Fruit fly (Drosophila melanogaster) whole organism, embryonic: Measurements from ENCODE around the gene CG15439.

ENCODE experiments used
- Atf6 ChIP-seq: fragments of 200-800 bp; sonication (Bioruptor generic); IDR thresholded peaks from 2 replicates; pipeline ENCODE4 v1.3.6; 2022; ENCODE audit warnings: missing biosample characterization, missing genetic modification characterization
- C15 ChIP-seq: fragments of 200-800 bp; sonication (Bioruptor generic); IDR thresholded peaks from 3 replicates; pipeline ENCODE4 v1.3.6; 2022; ENCODE audit warnings: missing biosample characterization, missing genetic modification characterization
- CG10321 ChIP-seq: fragments of 200-800 bp; sonication (Bioruptor generic); IDR thresholded peaks from 2 replicates; pipeline ENCODE4 v1.3.6; 2022; ENCODE audit warnings: missing biosample characterization, missing genetic modification characterization
- CG10431 ChIP-seq: fragments of 200-800 bp; sonication (Bioruptor generic); optimal IDR thresholded peaks from 3 replicates; lab custom pipeline; 2018; ENCODE audit warnings: missing biosample characterization, mild to moderate bottlenecking, missing genetic modification characterization
- CG10979 ChIP-seq: fragments of 200-800 bp; sonication (Bioruptor generic); optimal IDR thresholded peaks from 2 replicates; lab custom pipeline; 2018; ENCODE audit warnings: missing biosample characterization, mild to moderate bottlenecking, missing genetic modification characterization, moderate library complexity
- CG12219 ChIP-seq: fragments of 200-800 bp; sonication (Bioruptor generic); optimal IDR thresholded peaks from 3 replicates; lab custom pipeline; 2018; ENCODE audit warnings: missing biosample characterization, mild to moderate bottlenecking, missing genetic modification characterization
- CG16863 ChIP-seq: fragments of 200-800 bp; sonication (Bioruptor generic); optimal IDR thresholded peaks from 3 replicates; lab custom pipeline; 2016; ENCODE audit warnings: missing biosample characterization, missing genetic modification characterization
- CG17328 ChIP-seq: fragments of 200-800 bp; sonication (Bioruptor generic); IDR thresholded peaks from 2 replicates; pipeline ENCODE4 v1.3.6; 2022; ENCODE audit warnings: missing biosample characterization, missing genetic modification characterization
- CG1832 ChIP-seq: fragments of 200-800 bp; sonication (Bioruptor generic); optimal IDR thresholded peaks from 2 replicates; lab custom pipeline; 2017; ENCODE audit warnings: missing biosample characterization, mild to moderate bottlenecking, missing genetic modification characterization, inconsistent platforms
- CG18599 ChIP-seq: fragments of 200-800 bp; sonication (Bioruptor generic); optimal IDR thresholded peaks from 3 replicates; lab custom pipeline; 2017; ENCODE audit warnings: missing biosample characterization, missing genetic modification characterization, mild to moderate bottlenecking, moderate library complexity, missing genetic modification reagents
- CG32532 ChIP-seq: fragments of 200-800 bp; sonication (Bioruptor generic); IDR thresholded peaks from 2 replicates; pipeline ENCODE4 v1.3.6; 2022; ENCODE audit warnings: missing biosample characterization, missing genetic modification characterization
- CG3407 ChIP-seq: fragments of 200-800 bp; sonication (Bioruptor generic); optimal IDR thresholded peaks from 2 replicates; lab custom pipeline; 2018; ENCODE audit warnings: missing biosample characterization, mild to moderate bottlenecking, missing genetic modification characterization
- CG34224 ChIP-seq: fragments of 200-800 bp; sonication (Bioruptor generic); IDR thresholded peaks from 3 replicates; pipeline ENCODE4 v1.3.6; 2022; ENCODE audit warnings: missing biosample characterization, missing genetic modification characterization; ENCODE audit not compliant: partially characterized antibody
- CG3726 ChIP-seq: fragments of 200-800 bp; sonication (Bioruptor generic); IDR thresholded peaks from 3 replicates; pipeline ENCODE4, ENCODE4 v1.3.6; 2022; ENCODE audit warnings: missing biosample characterization, missing genetic modification characterization
- CG3995 ChIP-seq: fragments of 200-800 bp; sonication (Bioruptor generic); optimal IDR thresholded peaks from 3 replicates; lab custom pipeline; 2016; ENCODE audit warnings: missing biosample characterization, missing genetic modification characterization
- CG42726 ChIP-seq: fragments of 200-800 bp; sonication (Bioruptor generic); IDR thresholded peaks from 2 replicates; pipeline ENCODE4 v1.3.6; 2022; ENCODE audit warnings: missing biosample characterization, missing genetic modification characterization; ENCODE audit not compliant: partially characterized antibody
- CG4360 ChIP-seq: fragments of 200-800 bp; sonication (Bioruptor generic); IDR thresholded peaks from 2 replicates; pipeline ENCODE4 v1.3.6; 2022; ENCODE audit warnings: missing biosample characterization, missing genetic modification characterization
- CG6765 ChIP-seq: fragments of 200-800 bp; sonication (Bioruptor generic); optimal IDR thresholded peaks from 3 replicates; lab custom pipeline; 2017; ENCODE audit warnings: missing biosample characterization, mild to moderate bottlenecking, missing genetic modification characterization
- CG7271 ChIP-seq: fragments of 200-800 bp; sonication (Bioruptor generic); optimal IDR thresholded peaks from 2 replicates; lab custom pipeline; 2018; ENCODE audit warnings: missing biosample characterization, mild to moderate bottlenecking, missing genetic modification characterization, moderate library complexity
- CG7357 ChIP-seq: fragments of 200-800 bp; sonication (Bioruptor generic); IDR thresholded peaks from 3 replicates; pipeline ENCODE4 v1.3.6; 2022; ENCODE audit warnings: missing biosample characterization, missing genetic modification characterization
- CG7839 ChIP-seq: fragments of 200-800 bp; sonication (Bioruptor generic); optimal IDR thresholded peaks from 3 replicates; lab custom pipeline; 2018; ENCODE audit warnings: missing biosample characterization, mild to moderate bottlenecking, missing genetic modification characterization, moderate library complexity
- CG9609 ChIP-seq: fragments of 200-800 bp; sonication (Bioruptor generic); optimal IDR thresholded peaks from 3 replicates; lab custom pipeline; 2016; ENCODE audit warnings: missing biosample characterization, missing genetic modification characterization
- Camta ChIP-seq: fragments of 200-800 bp; sonication (Bioruptor generic); optimal IDR thresholded peaks from 2 replicates; lab custom pipeline; 2016; ENCODE audit warnings: missing biosample characterization, missing genetic modification characterization
- Chrac-16 ChIP-seq: fragments of 200-800 bp; sonication (Bioruptor generic); optimal IDR thresholded peaks from 3 replicates; lab custom pipeline; 2016; ENCODE audit warnings: missing biosample characterization, missing genetic modification characterization
- Doc3 ChIP-seq: fragments of 200-800 bp; sonication (Bioruptor generic); IDR thresholded peaks from 3 replicates; pipeline ENCODE4 v1.3.6; 2022; ENCODE audit warnings: missing biosample characterization, missing genetic modification characterization; ENCODE audit not compliant: partially characterized antibody
- Lim3 ChIP-seq: fragments of 200-800 bp; sonication (Bioruptor generic); IDR thresholded peaks from 2 replicates; pipeline ENCODE4 v1.3.6; 2022; ENCODE audit warnings: missing biosample characterization, missing genetic modification characterization
- Med ChIP-seq: fragments of 200-800 bp; sonication (Bioruptor generic); peaks from one replicate; lab custom pipeline; 2016; ENCODE audit warnings: missing biosample characterization, missing genetic modification characterization, mild to moderate bottlenecking, inconsistent platforms, moderate library complexity
- Nf-YA ChIP-seq: fragments of 200-800 bp; sonication (Bioruptor generic); IDR thresholded peaks from 2 replicates; pipeline ENCODE4 v1.3.6; 2022; ENCODE audit warnings: missing biosample characterization, missing genetic modification characterization
- Oaz ChIP-seq: fragments of 200-800 bp; sonication (Bioruptor generic); IDR thresholded peaks from 2 replicates; pipeline ENCODE4 v1.3.6; 2022; ENCODE audit warnings: missing biosample characterization, missing genetic modification characterization
- Rfx ChIP-seq: fragments of 200-800 bp; sonication (Bioruptor generic); IDR thresholded peaks from 2 replicates; pipeline ENCODE4 v1.3.6; 2022; ENCODE audit warnings: missing biosample characterization, missing genetic modification characterization
- Spps ChIP-seq: fragments of 200-800 bp; sonication (Bioruptor generic); optimal IDR thresholded peaks from 2 replicates; lab custom pipeline; 2018; ENCODE audit warnings: missing biosample characterization, mild to moderate bottlenecking, missing genetic modification characterization
- Ssrp ChIP-seq: fragments of 200-800 bp; sonication (Bioruptor generic); optimal IDR thresholded peaks from 2 replicates; lab custom pipeline; 2018; ENCODE audit warnings: missing biosample characterization, mild to moderate bottlenecking, missing genetic modification characterization, moderate library complexity
- ase ChIP-seq: fragments of 200-800 bp; sonication (Bioruptor generic); IDR thresholded peaks from 3 replicates; pipeline ENCODE4 v1.3.6; 2022; ENCODE audit warnings: missing biosample characterization, missing genetic modification characterization
- bowl ChIP-seq: fragments of 200-800 bp; sonication (Bioruptor generic); IDR thresholded peaks from 2 replicates; pipeline ENCODE4 v1.3.6; 2022; ENCODE audit warnings: missing biosample characterization, missing genetic modification characterization
- chn ChIP-seq: fragments of 200-800 bp; sonication (Bioruptor generic); optimal IDR thresholded peaks from 2 replicates; lab custom pipeline; 2016; ENCODE audit warnings: missing biosample characterization, missing genetic modification characterization
- croc ChIP-seq: fragments of 200-800 bp; sonication (Bioruptor generic); conservative IDR thresholded peaks from 3 replicates; pipeline ENCODE4 v1.3.6; 2022; ENCODE audit warnings: missing biosample characterization, missing genetic modification characterization
- cwo ChIP-seq: fragments of 200-800 bp; sonication (Bioruptor generic); optimal IDR thresholded peaks from 3 replicates; lab custom pipeline; 2017; ENCODE audit warnings: missing biosample characterization, missing genetic modification characterization, mild to moderate bottlenecking, moderate library complexity, missing genetic modification reagents
- dati ChIP-seq: fragments of 200-800 bp; sonication (Bioruptor generic); IDR thresholded peaks from 2 replicates; pipeline ENCODE4 v1.3.6; 2022; ENCODE audit warnings: missing biosample characterization, missing genetic modification characterization
- dmrt99B ChIP-seq: fragments of 200-800 bp; sonication (Bioruptor generic); optimal IDR thresholded peaks from 2 replicates; lab custom pipeline; 2018; ENCODE audit warnings: missing biosample characterization, mild to moderate bottlenecking, missing genetic modification characterization, moderate library complexity
- gt ChIP-seq: fragments of 200-800 bp; sonication (Bioruptor generic); IDR thresholded peaks from 2 replicates; pipeline ENCODE4 v1.3.6; 2022; ENCODE audit warnings: missing biosample characterization, missing genetic modification characterization
- ind ChIP-seq: fragments of 200-800 bp; sonication (Bioruptor generic); optimal IDR thresholded peaks from 3 replicates; lab custom pipeline; 2016; ENCODE audit warnings: missing biosample characterization, missing genetic modification characterization
- kah ChIP-seq: fragments of 200-800 bp; sonication (Bioruptor generic); optimal IDR thresholded peaks from 2 replicates; lab custom pipeline; 2018; ENCODE audit warnings: missing biosample characterization, mild to moderate bottlenecking, missing genetic modification characterization
- mirr ChIP-seq: fragments of 200-800 bp; sonication (Bioruptor generic); optimal IDR thresholded peaks from 3 replicates; lab custom pipeline; 2018; ENCODE audit warnings: missing biosample characterization, mild to moderate bottlenecking, missing genetic modification characterization
- pb ChIP-seq: fragments of 200-800 bp; sonication (Bioruptor generic); optimal IDR thresholded peaks from 3 replicates; lab custom pipeline; 2016; ENCODE audit warnings: missing biosample characterization, missing genetic modification characterization
- peb ChIP-seq: fragments of 200-800 bp; sonication (Bioruptor generic); IDR thresholded peaks from 2 replicates; pipeline ENCODE4 v1.3.6; 2022; ENCODE audit warnings: missing biosample characterization, missing genetic modification characterization
- slbo ChIP-seq: fragments of 200-800 bp; sonication (Bioruptor generic); IDR thresholded peaks from 2 replicates; pipeline ENCODE4 v1.3.6; 2022; ENCODE audit warnings: missing biosample characterization, missing genetic modification characterization
- ssp ChIP-seq: fragments of 200-800 bp; sonication (Bioruptor generic); IDR thresholded peaks from 2 replicates; pipeline ENCODE4 v1.3.6; 2022; ENCODE audit warnings: missing biosample characterization, missing genetic modification characterization
- tio ChIP-seq: fragments of 200-800 bp; sonication (Bioruptor generic); optimal IDR thresholded peaks from 2 replicates; lab custom pipeline; 2017; ENCODE audit warnings: missing biosample characterization, missing genetic modification characterization, inconsistent platforms
- ttk ChIP-seq: fragments of 200-800 bp; sonication (Bioruptor generic); IDR thresholded peaks from 2 replicates; pipeline ENCODE4 v2.1.2; 2022; ENCODE audit warnings: missing biosample characterization, missing genetic modification characterization
- vvl ChIP-seq: fragments of 200-800 bp; sonication (Bioruptor generic); IDR thresholded peaks from 2 replicates; pipeline ENCODE4 v1.3.6; 2022; ENCODE audit warnings: missing biosample characterization, missing genetic modification characterization
- z ChIP-seq: fragments of 200-800 bp; sonication (Bioruptor generic); IDR thresholded peaks from 3 replicates; pipeline ENCODE4 v1.3.6; 2022; ENCODE audit warnings: missing biosample characterization, missing genetic modification characterization

Gene CG15439

DNA sequence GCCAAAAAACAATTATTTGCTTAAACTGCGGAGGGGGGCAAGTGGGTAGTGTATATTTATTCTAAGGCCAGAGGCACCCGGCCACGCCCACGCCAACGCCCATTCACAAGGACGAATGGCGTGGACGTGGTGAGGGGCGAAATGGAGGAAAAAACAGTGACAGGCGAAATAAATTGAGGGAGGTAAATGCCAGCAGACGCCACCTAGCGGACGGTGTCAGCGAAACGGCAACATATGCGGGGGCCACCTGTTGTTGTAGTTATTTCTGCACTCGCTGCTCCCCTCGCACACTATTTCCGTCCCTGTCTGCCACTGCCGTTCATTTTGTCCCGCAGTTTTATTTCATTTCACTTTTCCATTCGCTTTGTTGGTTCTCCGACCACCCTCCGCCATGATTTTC is 34.9 kb downstream of the CG15439 start (continued):
- TF ChIP-seq vvl (GFP tag; lab: Robert Waterston, UW), result peak; percentile 27; the same call in 1 of the 2 replicates
- TF ChIP-seq CG6765 (GFP tag; lab: Kevin White, UChicago), result no peak
- no peak for TF ChIP-seq CG7839
- TF ChIP-seq CG1832 (GFP tag; lab: Kevin White, UChicago), result peak; percentile 34
- no peak for TF ChIP-seq peb
- peak; percentile 45; the same call in 1 of the 2 replicates for TF ChIP-seq CG32532 (GFP tag; lab: Robert Waterston, UW)
- TF ChIP-seq CG7357 (GFP tag; lab: Robert Waterston, UW), result no peak
- TF ChIP-seq Camta (GFP tag; lab: Kevin White, UChicago), result no peak
- no peak for TF ChIP-seq CG4360 (GFP tag; lab: Robert Waterston, UW)
- TF ChIP-seq chn (GFP tag; lab: Kevin White, UChicago), result no peak
- TF ChIP-seq ssp (GFP tag; lab: Robert Waterston, UW), result 0 out of 2 replicates have a peak, but pooled peaks have one; percentile 22
- TF ChIP-seq cwo, result no peak
- 0 out of 2 replicates have a peak, but pooled peaks have one; percentile 8 for TF ChIP-seq Rfx
- TF ChIP-seq Spps (tag; lab: Kevin White, UChicago), result no peak
- no peak for TF ChIP-seq bowl (GFP tag; lab: Robert Waterston, UW)
- peak; percentile 7 for TF ChIP-seq mirr (GFP tag; lab: Kevin White, UChicago)
- TF ChIP-seq Nf-YA (GFP tag; lab: Robert Waterston, UW), result 0 out of 2 replicates have a peak, but pooled peaks have one; percentile 8
- no peak for TF ChIP-seq CG7271 (tag; lab: Kevin White, UChicago)
- no peak for TF ChIP-seq CG34224 (GFP tag; lab: Robert Waterston, UW)
- 0 out of 2 replicates have a peak, but pooled peaks have one; percentile 12 for TF ChIP-seq CG10321 (GFP tag; lab: Robert Waterston, UW)
- TF ChIP-seq Ssrp (tag; lab: Kevin White, UChicago), result no peak
- 0 out of 2 replicates have a peak, but pooled peaks have one; percentile 12 for TF ChIP-seq CG17328 (GFP tag; lab: Robert Waterston, UW)
- TF ChIP-seq CG10979 (tag; lab: Kevin White, UChicago), result peak; percentile 96
- TF ChIP-seq dmrt99B, result peak; percentile 18
- no peak for TF ChIP-seq CG10431
- TF ChIP-seq CG12219, result no peak
- TF ChIP-seq slbo (GFP tag; lab: Robert Waterston, UW), result peak; percentile 27; the same call in 1 of the 2 replicates
- TF ChIP-seq ind, result peak; percentile 32
- TF ChIP-seq pb (GFP tag; lab: Kevin White, UChicago), result no peak
- 0 out of 2 replicates have a peak, but pooled peaks have one; percentile 38 for TF ChIP-seq ttk (GFP tag; lab: Robert Waterston, UW)
- no peak for TF ChIP-seq CG3726 (GFP tag; lab: Robert Waterston, UW)
- TF ChIP-seq Lim3 (GFP tag; lab: Robert Waterston, UW), result 0 out of 2 replicates have a peak, but pooled peaks have one; percentile 17
- 0 out of 2 replicates have a peak, but pooled peaks have one; percentile 28 for TF ChIP-seq Atf6
- no peak for TF ChIP-seq Doc3
- 0 out of 2 replicates have a peak, but pooled peaks have one; percentile 27 for TF ChIP-seq Oaz (GFP tag; lab: Robert Waterston, UW)
- 0 out of 2 replicates have a peak, but pooled peaks have one; percentile 60 for TF ChIP-seq CG42726 (GFP tag; lab: Robert Waterston, UW)
- TF ChIP-seq C15, result 0 out of 3 replicates have a peak, but pooled peaks have one; percentile 31
- no peak for TF ChIP-seq dati (GFP tag; lab: Robert Waterston, UW)
- no peak for TF ChIP-seq Chrac-16 (GFP tag; lab: Kevin White, UChicago)
- TF ChIP-seq CG3995, result no peak
- TF ChIP-seq croc (GFP tag; lab: Robert Waterston, UW), result peak; percentile 13; the same call in 1 of the 3 replicates
- no peak for TF ChIP-seq CG16863
- peak; percentile 52 for TF ChIP-seq Med
- peak; percentile 94 for TF ChIP-seq kah (GFP tag; lab: Kevin White, UChicago)
- TF ChIP-seq z (GFP tag; lab: Robert Waterston, UW), result no peak
- TF ChIP-seq CG9609 (GFP tag; lab: Kevin White, UChicago), result no peak
- no peak for TF ChIP-seq gt (GFP tag; lab: Robert Waterston, UW)
- no peak for TF ChIP-seq CG18599 (GFP tag; lab: Kevin White, UChicago)
- TF ChIP-seq ase (GFP tag; lab: Robert Waterston, UW), result peak; percentile 45; the same call in 1 of the 3 replicates
- no peak for TF ChIP-seq CG3407 (GFP tag; lab: Kevin White, UChicago)
- no peak for TF ChIP-seq tio (GFP tag; lab: Kevin White, UChicago)
